Worm (Caenorhabditis elegans) whole organism, midembryonic: Measurements from ENCODE around the gene ugtp-1.

Experiments
- T22C8.4 ChIP-seq: fragments of 200-800 bp; sonication (Bioruptor generic); IDR thresholded peaks from 2 replicates; pipeline ENCODE4 v1.3.6; 2022; ENCODE audit warnings: missing genetic modification characterization, missing compliant biosample characterization
- cog-1 ChIP-seq: sonication (generic microtip); optimal IDR thresholded peaks from 2 replicates; lab custom pipeline; 2016; ENCODE audit warnings: missing genetic modification characterization, missing compliant biosample characterization
- flt-1 ChIP-seq: fragments of 200-800 bp; sonication (Bioruptor generic); IDR thresholded peaks from 2 replicates; pipeline ENCODE4 v1.3.6; 2022; ENCODE audit warnings: missing genetic modification characterization, missing compliant biosample characterization
- klf-2 ChIP-seq: fragments of 200-800 bp; sonication (Bioruptor generic); conservative IDR thresholded peaks from 2 replicates; pipeline ENCODE4 v1.3.6; 2022; ENCODE audit warnings: missing genetic modification reagents, missing genetic modification characterization, missing compliant biosample characterization
- med-1 ChIP-seq: sonication (generic microtip); optimal IDR thresholded peaks from 2 replicates; lab custom pipeline; 2017; ENCODE audit warnings: missing genetic modification characterization, mild to moderate bottlenecking, missing compliant biosample characterization, antibody characterized with exemption, missing genetic modification reagents; ENCODE audit not compliant: insufficient read depth
- ref-1 ChIP-seq: fragments of 200-800 bp; sonication (Bioruptor generic); conservative IDR thresholded peaks from 2 replicates; pipeline ENCODE4 v1.3.6; 2022; ENCODE audit warnings: missing genetic modification reagents, missing genetic modification characterization, missing compliant biosample characterization
- tab-1 ChIP-seq: fragments of 200-800 bp; sonication (Bioruptor generic); IDR thresholded peaks from 2 replicates; pipeline ENCODE4 v1.3.6; 2022; ENCODE audit warnings: missing genetic modification characterization, missing compliant biosample characterization
- ztf-23 ChIP-seq: fragments of 200-800 bp; sonication (Bioruptor generic); IDR thresholded peaks from 2 replicates; pipeline ENCODE4 v1.3.6; 2022; ENCODE audit warnings: missing genetic modification reagents, missing genetic modification characterization, missing compliant biosample characterization
- ztf-29 ChIP-seq: fragments of 200-800 bp; sonication (Bioruptor generic); IDR thresholded peaks from 2 replicates; pipeline ENCODE4 v1.3.6; 2022; ENCODE audit warnings: missing genetic modification reagents, missing genetic modification characterization, missing compliant biosample characterization

ugtp-1 gene

ce11 chrIII:8782744-8783143 is 32.2 kb upstream of the ugtp-1 start:
- no peak for TF ChIP-seq ref-1 (GFP tag; lab: Robert Waterston, UW)
- no peak for TF ChIP-seq med-1 (GFP tag; lab: Kevin White, UChicago)
- no peak for TF ChIP-seq flt-1 (GFP tag; lab: Robert Waterston, UW)
- TF ChIP-seq tab-1 (GFP tag; lab: Robert Waterston, UW): no peak
- TF ChIP-seq cog-1 (tag; lab: Kevin White, UChicago): no peak
- no peak for TF ChIP-seq ztf-29 (GFP tag; lab: Robert Waterston, UW)
- TF ChIP-seq ztf-23 (GFP tag; lab: Robert Waterston, UW): no peak
- TF ChIP-seq T22C8.4 (GFP tag; lab: Robert Waterston, UW): no peak
- TF ChIP-seq klf-2 (GFP tag; lab: Robert Waterston, UW): no peak

ce11 chrIII:8782080-8782479 is 31.6 kb upstream of the ugtp-1 start:
- no peak for TF ChIP-seq ztf-29 (GFP tag; lab: Robert Waterston, UW)
- TF ChIP-seq T22C8.4 (GFP tag; lab: Robert Waterston, UW): no peak
- TF ChIP-seq ztf-23 (GFP tag; lab: Robert Waterston, UW): no peak
- TF ChIP-seq med-1 (GFP tag; lab: Kevin White, UChicago): no peak
- no peak for TF ChIP-seq ref-1 (GFP tag; lab: Robert Waterston, UW)
- no peak for TF ChIP-seq klf-2 (GFP tag; lab: Robert Waterston, UW)
- no peak for TF ChIP-seq tab-1 (GFP tag; lab: Robert Waterston, UW)
- no peak for TF ChIP-seq flt-1 (GFP tag; lab: Robert Waterston, UW)
- TF ChIP-seq cog-1 (tag; lab: Kevin White, UChicago): no peak

ce11 chrIII:8780473-8780872 is 30.0 kb upstream of the ugtp-1 start:
- TF ChIP-seq flt-1 (GFP tag; lab: Robert Waterston, UW): no peak
- no peak for TF ChIP-seq med-1 (GFP tag; lab: Kevin White, UChicago)
- no peak for TF ChIP-seq tab-1 (GFP tag; lab: Robert Waterston, UW)
- TF ChIP-seq klf-2 (GFP tag; lab: Robert Waterston, UW): no peak
- no peak for TF ChIP-seq cog-1 (tag; lab: Kevin White, UChicago)
- TF ChIP-seq ztf-23 (GFP tag; lab: Robert Waterston, UW): no peak
- no peak for TF ChIP-seq T22C8.4 (GFP tag; lab: Robert Waterston, UW)

- no peak for TF ChIP-seq ztf-29 (GFP tag; lab: Robert Waterston, UW)
- TF ChIP-seq klf-2 (GFP tag; lab: Robert Waterston, UW): no peak
- TF ChIP-seq flt-1 (GFP tag; lab: Robert Waterston, UW): no peak
- TF ChIP-seq ztf-23 (GFP tag; lab: Robert Waterston, UW): no peak
- no peak for TF ChIP-seq med-1 (GFP tag; lab: Kevin White, UChicago)
- TF ChIP-seq T22C8.4 (GFP tag; lab: Robert Waterston, UW): no peak
- no peak for TF ChIP-seq ref-1 (GFP tag; lab: Robert Waterston, UW)
- TF ChIP-seq tab-1 (GFP tag; lab: Robert Waterston, UW): no peak
- TF ChIP-seq cog-1 (tag; lab: Kevin White, UChicago): no peak
These were observed 29.4 kb upstream of the ugtp-1 start, which contains the start of gene K02D10.4 for ce11 chrIII:8779912-8780311. K02D10.4 (minus strand) TSS chrIII:8780012.

ce11 chrIII:8775953-8776352 is 25.4 kb upstream of the ugtp-1 start, which contains the start of gene snap-29:
snap-29 (plus strand) TSS chrIII:8776253.
- TF ChIP-seq T22C8.4 (GFP tag; lab: Robert Waterston, UW) (no peak), cog-1 (tag; lab: Kevin White, UChicago) (no peak), ref-1 (GFP tag; lab: Robert Waterston, UW) (no peak), ztf-29 (GFP tag; lab: Robert Waterston, UW) (no peak), klf-2 (GFP tag; lab: Robert Waterston, UW) (no peak), med-1 (GFP tag; lab: Kevin White, UChicago) (no peak), ztf-23 (GFP tag; lab: Robert Waterston, UW) (no peak)

ce11 chrIII:8773375-8773774 is 22.9 kb upstream of the ugtp-1 start:
- TF ChIP-seq klf-2 (GFP tag; lab: Robert Waterston, UW) (no peak), ref-1 (GFP tag; lab: Robert Waterston, UW) (no peak), tab-1 (GFP tag; lab: Robert Waterston, UW) (no peak), flt-1 (GFP tag; lab: Robert Waterston, UW) (no peak), ztf-29 (GFP tag; lab: Robert Waterston, UW) (no peak), med-1 (GFP tag; lab: Kevin White, UChicago) (no peak), cog-1 (tag; lab: Kevin White, UChicago) (no peak)

- TF ChIP-seq flt-1 (GFP tag; lab: Robert Waterston, UW): no peak
These were observed 22.0 kb upstream of the ugtp-1 start for ce11 chrIII:8772428-8773027.

ce11 chrIII:8771851-8772250 is 21.3 kb upstream of the ugtp-1 start, which contains the start of gene K02D10.3:
K02D10.3 (minus strand) TSS chrIII:8771951.
- TF ChIP-seq ztf-23 (GFP tag; lab: Robert Waterston, UW) (no peak), tab-1 (GFP tag; lab: Robert Waterston, UW) (no peak), klf-2 (GFP tag; lab: Robert Waterston, UW) (no peak), flt-1 (GFP tag; lab: Robert Waterston, UW) (no peak), med-1 (GFP tag; lab: Kevin White, UChicago) (no peak), T22C8.4 (GFP tag; lab: Robert Waterston, UW) (no peak), ref-1 (GFP tag; lab: Robert Waterston, UW) (no peak), ztf-29 (GFP tag; lab: Robert Waterston, UW) (no peak), cog-1 (tag; lab: Kevin White, UChicago) (no peak)

- no peak for TF ChIP-seq tab-1 (GFP tag; lab: Robert Waterston, UW)
- no peak for TF ChIP-seq T22C8.4 (GFP tag; lab: Robert Waterston, UW)
- TF ChIP-seq med-1 (GFP tag; lab: Kevin White, UChicago): no peak
- TF ChIP-seq ztf-29 (GFP tag; lab: Robert Waterston, UW): no peak
- TF ChIP-seq klf-2 (GFP tag; lab: Robert Waterston, UW): no peak
- TF ChIP-seq cog-1 (tag; lab: Kevin White, UChicago): no peak
- TF ChIP-seq flt-1 (GFP tag; lab: Robert Waterston, UW): no peak
- TF ChIP-seq ref-1 (GFP tag; lab: Robert Waterston, UW): no peak
- no peak for TF ChIP-seq ztf-23 (GFP tag; lab: Robert Waterston, UW)
These were observed 20.7 kb upstream of the ugtp-1 start, which contains the start of gene K02D10.2 for ce11 chrIII:8771162-8771561. K02D10.2 (minus strand) TSS chrIII:8771262.
